Worm (Caenorhabditis elegans) whole organism, L1 larva: ENCODE data around the gene T11F9.10.

ENCODE experiments used
- C16A3.4 ChIP-seq: fragments of 150-350 bp; optimal IDR thresholded peaks from 2 replicates; lab custom pipeline; 2014; ENCODE audit warnings: missing biosample characterization, missing genetic modification characterization
- aha-1 ChIP-seq: fragments of 150-350 bp; optimal IDR thresholded peaks from 2 replicates; lab custom pipeline; 2014; ENCODE audit warnings: missing biosample characterization, missing genetic modification characterization
- alr-1 ChIP-seq: fragments of 200-800 bp; sonication (Bioruptor generic); optimal IDR thresholded peaks from 2 replicates; lab custom pipeline; 2018; ENCODE audit warnings: borderline replicate concordance, mild to moderate bottlenecking, missing genetic modification characterization, missing compliant biosample characterization
- blmp-1 ChIP-seq: fragments of 150-350 bp; optimal IDR thresholded peaks from 2 replicates; lab custom pipeline; 2014; ENCODE audit warnings: missing biosample characterization, missing genetic modification characterization
- ceh-82 ChIP-seq, 3 experiments: fragments of 150-350 bp in 1 of 3; sonication (generic microtip) in 2 of 3; optimal IDR thresholded peaks; 2 replicates each; lab custom pipeline; 2014 to 2017; ENCODE audit warnings: missing biosample characterization in 3 of 3, missing genetic modification characterization in 3 of 3
- ceh-88 ChIP-seq: fragments of 200-800 bp; sonication (Bioruptor generic); IDR thresholded peaks from 2 replicates; pipeline ENCODE4 v1.3.6; 2022; ENCODE audit warnings: missing genetic modification characterization, missing compliant biosample characterization
- ces-1 ChIP-seq: fragments of 150-350 bp; optimal IDR thresholded peaks from 2 replicates; lab custom pipeline; 2014; ENCODE audit warnings: missing biosample characterization, missing genetic modification reagents, missing genetic modification characterization
- dpl-1 ChIP-seq, 3 experiments: fragments of 150-350 bp in 2 of 3; sonication (generic microtip) in 1 of 3; optimal IDR thresholded peaks; 2 replicates each; lab custom pipeline; 2014 to 2017; ENCODE audit warnings: missing biosample characterization in 3 of 3, missing genetic modification characterization in 3 of 3, missing genetic modification reagents in 3 of 3
- dsc-1 ChIP-seq: sonication (generic microtip); optimal IDR thresholded peaks from 2 replicates; lab custom pipeline; 2016; ENCODE audit warnings: mild to moderate bottlenecking, missing genetic modification characterization, missing compliant biosample characterization
- efl-1 ChIP-seq, 4 experiments: fragments of 150-350 bp; optimal IDR thresholded peaks in 3 of 4; peaks in 1 of 4; 1 replicate in 1 of 4; 2 replicates in 3 of 4; lab custom pipeline; 2014; ENCODE audit warnings: missing biosample characterization in 2 of 4, missing genetic modification characterization in 2 of 4, missing genetic modification reagents in 2 of 4
- egl-27 ChIP-seq, 2 experiments: fragments of 150-350 bp in 1 of 2; sonication (generic microtip); optimal IDR thresholded peaks; 3 replicates each; lab custom pipeline; 2017 to 2018; ENCODE audit warnings: missing biosample characterization in 2 of 2, missing genetic modification characterization in 2 of 2, missing genetic modification reagents in 2 of 2
- elt-2 ChIP-seq: sonication (generic microtip); optimal IDR thresholded peaks from 2 replicates; lab custom pipeline; 2016; ENCODE audit warnings: missing genetic modification characterization, mild to moderate bottlenecking, inconsistent platforms, missing compliant biosample characterization, missing genetic modification reagents
- elt-3 ChIP-seq, 6 experiments: fragments of 150-350 bp in 1 of 6; sonication (generic microtip); optimal IDR thresholded peaks; 2 replicates each; lab custom pipeline; 2017 to 2018; ENCODE audit warnings: missing biosample characterization in 6 of 6, missing genetic modification characterization in 6 of 6, inconsistent platforms in 1 of 6
- fkh-10 ChIP-seq: sonication (generic microtip); optimal IDR thresholded peaks from 2 replicates; lab custom pipeline; 2017; ENCODE audit warnings: missing biosample characterization, missing genetic modification reagents, missing genetic modification characterization
- fkh-8 ChIP-seq: sonication (generic microtip); optimal IDR thresholded peaks from 2 replicates; lab custom pipeline; 2016; ENCODE audit warnings: mild to moderate bottlenecking, missing genetic modification characterization, missing compliant biosample characterization
- fos-1 ChIP-seq: fragments of 150-350 bp; optimal IDR thresholded peaks from 2 replicates; lab custom pipeline; 2014; ENCODE audit warnings: missing biosample characterization, missing genetic modification characterization
- grh-1 ChIP-seq: fragments of 200-800 bp; sonication (Bioruptor generic); IDR thresholded peaks from 2 replicates; pipeline ENCODE4 v1.3.6; 2022; ENCODE audit warnings: missing genetic modification reagents, missing genetic modification characterization, missing compliant biosample characterization
- hpl-2 ChIP-seq: fragments of 150-350 bp; optimal IDR thresholded peaks from 2 replicates; lab custom pipeline; 2014; ENCODE audit warnings: missing biosample characterization, missing genetic modification reagents, missing genetic modification characterization
- lin-13 ChIP-seq: fragments of 150-350 bp; optimal IDR thresholded peaks from 2 replicates; lab custom pipeline; 2014; ENCODE audit warnings: missing biosample characterization, missing genetic modification reagents, missing genetic modification characterization
- lin-14 ChIP-seq: fragments of 200-800 bp; sonication (Bioruptor generic); optimal IDR thresholded peaks from 2 replicates; lab custom pipeline; 2018; ENCODE audit warnings: mild to moderate bottlenecking, missing genetic modification characterization, moderate library complexity, missing compliant biosample characterization
- lin-15B ChIP-seq: fragments of 150-350 bp; sonication (generic microtip); optimal IDR thresholded peaks from 3 replicates; lab custom pipeline; 2014; ENCODE audit warnings: missing biosample characterization, missing genetic modification characterization
- lin-35 ChIP-seq, 2 experiments: fragments of 150-350 bp; optimal IDR thresholded peaks; 2 replicates each; lab custom pipeline; 2014; ENCODE audit warnings: missing biosample characterization in 2 of 2, missing genetic modification characterization in 2 of 2, missing genetic modification reagents in 2 of 2
- lsy-2 ChIP-seq, 2 experiments: fragments of 150-350 bp; optimal IDR thresholded peaks; 2 replicates each; lab custom pipeline; 2014; ENCODE audit warnings: missing biosample characterization in 2 of 2, missing genetic modification characterization in 2 of 2
- mab-9 ChIP-seq: fragments of 200-800 bp; sonication (Bioruptor generic); IDR thresholded peaks from 2 replicates; pipeline ENCODE4 v1.3.6; 2022; ENCODE audit warnings: missing genetic modification reagents, missing genetic modification characterization, missing compliant biosample characterization
- mdl-1 ChIP-seq, 2 experiments: fragments of 150-350 bp; optimal IDR thresholded peaks; 2 replicates each; lab custom pipeline; 2014 to 2017; ENCODE audit warnings: missing biosample characterization in 2 of 2, missing genetic modification characterization in 2 of 2, inconsistent platforms in 1 of 2
- mep-1 ChIP-seq: fragments of 150-350 bp; optimal IDR thresholded peaks from 2 replicates; lab custom pipeline; 2014; ENCODE audit warnings: missing biosample characterization, missing genetic modification characterization
- nhr-11 ChIP-seq: fragments of 150-350 bp; optimal IDR thresholded peaks from 2 replicates; lab custom pipeline; 2014; ENCODE audit warnings: missing biosample characterization, missing genetic modification characterization
- nhr-19 ChIP-seq: fragments of 200-800 bp; sonication (Bioruptor generic); conservative IDR thresholded peaks from 2 replicates; pipeline ENCODE4 v1.3.6; 2022; ENCODE audit warnings: missing genetic modification characterization, missing compliant biosample characterization
- nhr-20 ChIP-seq: sonication (generic microtip); optimal IDR thresholded peaks from 2 replicates; lab custom pipeline; 2016; ENCODE audit warnings: mild to moderate bottlenecking, missing genetic modification characterization, missing compliant biosample characterization
- nhr-237 ChIP-seq: fragments of 150-350 bp; optimal IDR thresholded peaks from 2 replicates; lab custom pipeline; 2014; ENCODE audit warnings: missing biosample characterization, missing genetic modification characterization
- nhr-28 ChIP-seq: fragments of 150-350 bp; optimal IDR thresholded peaks from 2 replicates; lab custom pipeline; 2014; ENCODE audit warnings: missing biosample characterization, missing genetic modification characterization
- nhr-47 ChIP-seq: sonication (generic microtip); optimal IDR thresholded peaks from 2 replicates; lab custom pipeline; 2016; ENCODE audit warnings: mild to moderate bottlenecking, missing genetic modification characterization, moderate library complexity, missing compliant biosample characterization
- nhr-71 ChIP-seq: sonication (generic microtip); optimal IDR thresholded peaks from 2 replicates; lab custom pipeline; 2016; ENCODE audit warnings: mild to moderate bottlenecking, missing genetic modification characterization, moderate library complexity, missing compliant biosample characterization
- nhr-77 ChIP-seq: fragments of 150-350 bp; optimal IDR thresholded peaks from 2 replicates; lab custom pipeline; 2014; ENCODE audit warnings: missing biosample characterization, missing genetic modification characterization
- nhr-85 ChIP-seq: sonication (generic microtip); peaks from one replicate; lab custom pipeline; 2016; ENCODE audit warnings: missing genetic modification characterization, inconsistent platforms, missing compliant biosample characterization
- nhr-90 ChIP-seq: sonication (generic microtip); optimal IDR thresholded peaks from 2 replicates; lab custom pipeline; 2016; ENCODE audit warnings: mild to moderate bottlenecking, missing genetic modification characterization, missing compliant biosample characterization; ENCODE audit not compliant: poor library complexity
- pag-3 ChIP-seq: sonication (generic microtip); optimal IDR thresholded peaks from 2 replicates; lab custom pipeline; 2017; ENCODE audit warnings: missing genetic modification characterization, mild to moderate bottlenecking, missing compliant biosample characterization, antibody characterized with exemption, borderline replicate concordance; ENCODE audit not compliant: insufficient read depth
- rnt-1 ChIP-seq: sonication (generic microtip); optimal IDR thresholded peaks from 2 replicates; lab custom pipeline; 2016; ENCODE audit warnings: mild to moderate bottlenecking, missing genetic modification characterization, moderate library complexity, missing compliant biosample characterization
- snu-23 ChIP-seq: sonication (generic microtip); optimal IDR thresholded peaks from 2 replicates; lab custom pipeline; 2016; ENCODE audit warnings: missing genetic modification characterization, missing compliant biosample characterization
- sox-4 ChIP-seq: sonication (generic microtip); optimal IDR thresholded peaks from 2 replicates; lab custom pipeline; 2016; ENCODE audit warnings: missing genetic modification characterization, missing compliant biosample characterization
- swsn-7 ChIP-seq: sonication (generic microtip); optimal IDR thresholded peaks from 2 replicates; lab custom pipeline; 2016; ENCODE audit warnings: missing genetic modification characterization, missing compliant biosample characterization
- tbx-2 ChIP-seq: sonication (generic microtip); optimal IDR thresholded peaks from 2 replicates; lab custom pipeline; 2016; ENCODE audit warnings: missing genetic modification characterization, missing compliant biosample characterization
- unc-130 ChIP-seq: fragments of 150-350 bp; optimal IDR thresholded peaks from 2 replicates; lab custom pipeline; 2017; ENCODE audit warnings: missing biosample characterization, missing genetic modification characterization, inconsistent platforms
- unc-62 ChIP-seq: fragments of 150-350 bp; optimal IDR thresholded peaks from 2 replicates; lab custom pipeline; 2014; ENCODE audit warnings: missing biosample characterization, missing genetic modification reagents, missing genetic modification characterization
- unc-98 ChIP-seq: fragments of 200-800 bp; sonication (Bioruptor generic); IDR thresholded peaks from 2 replicates; pipeline ENCODE4 v1.3.6; 2022; ENCODE audit warnings: missing genetic modification characterization, missing compliant biosample characterization
- vab-15 ChIP-seq: sonication (generic microtip); optimal IDR thresholded peaks from 2 replicates; lab custom pipeline; 2017; ENCODE audit warnings: missing genotype, mild to moderate bottlenecking, missing genetic modification characterization, missing compliant biosample characterization
- xbp-1 ChIP-seq: sonication (generic microtip); optimal IDR thresholded peaks from 2 replicates; lab custom pipeline; 2016; ENCODE audit warnings: missing genetic modification characterization, missing compliant biosample characterization
- ztf-4 ChIP-seq: fragments of 150-350 bp; optimal IDR thresholded peaks from 2 replicates; lab custom pipeline; 2014; ENCODE audit warnings: missing biosample characterization, missing genetic modification characterization

The T11F9.10 gene

DNA sequence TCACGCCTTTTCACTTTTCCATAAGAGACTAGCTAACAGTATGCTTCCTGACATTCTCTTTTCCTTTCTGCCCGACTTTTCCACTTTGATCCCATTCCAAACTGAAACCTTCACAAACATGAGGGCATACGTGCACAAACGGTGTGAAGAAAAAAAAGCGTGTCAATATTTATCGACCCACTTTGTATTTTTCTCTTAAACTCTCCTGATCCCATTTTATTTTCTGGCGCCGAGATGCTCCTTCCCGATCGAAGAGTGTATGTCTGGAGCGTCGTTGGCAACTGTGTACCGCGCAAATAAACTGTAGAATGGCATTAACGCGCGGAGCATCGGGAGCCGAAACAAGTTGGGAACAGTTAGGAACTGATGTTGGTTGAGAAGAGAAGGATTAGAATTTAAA is 42.8 kb downstream of the T11F9.10 start (continued):
- peak in 1 of 2 experiments; percentile 21 for TF ChIP-seq lsy-2 (tag; optimal IDR thresholded peaks at IDR 0.05; lab: Kevin White, UChicago)
- peak; percentile 36 for TF ChIP-seq nhr-71 (tag; lab: Kevin White, UChicago)
- TF ChIP-seq sox-4 = no peak
- no peak for TF ChIP-seq unc-62 (GFP tag; lab: Kevin White, UChicago)
- no peak for TF ChIP-seq vab-15 (tag; lab: Kevin White, UChicago)
- no peak for TF ChIP-seq ztf-4 (tag; lab: Kevin White, UChicago)
- no peak for TF ChIP-seq elt-2 (tag; lab: Kevin White, UChicago)
- TF ChIP-seq nhr-11 (tag; lab: Kevin White, UChicago) = no peak
- peak; percentile 36 for TF ChIP-seq nhr-20 (tag; lab: Kevin White, UChicago)
- no peak for TF ChIP-seq aha-1 (tag; lab: Kevin White, UChicago)
- TF ChIP-seq lin-15B (tag; lab: Kevin White, UChicago) = no peak
- TF ChIP-seq blmp-1 (tag; lab: Kevin White, UChicago) = no peak
- TF ChIP-seq fkh-10 (GFP tag; lab: Kevin White, UChicago) = no peak
- no peak for TF ChIP-seq efl-1 (optimal IDR thresholded peaks at IDR 0.05; lab: Kevin White, UChicago)
- TF ChIP-seq efl-1 (GFP tag; optimal IDR thresholded peaks at IDR 0.05 in 1 of 2; lab: Kevin White, UChicago) = peak in 1 of 2 experiments; percentile 58
- TF ChIP-seq dsc-1 (tag; lab: Kevin White, UChicago) = no peak
- no peak for TF ChIP-seq unc-98
- no peak for TF ChIP-seq ces-1 (GFP tag; lab: Kevin White, UChicago)
- TF ChIP-seq grh-1 (GFP tag; lab: Robert Waterston, UW) = no peak

ce11 chrV:11531100-11531499 is 44.3 kb downstream of the T11F9.10 start:
- TF ChIP-seq nhr-20 (tag; lab: Kevin White, UChicago) (peak; percentile 90), nhr-77 (tag; lab: Kevin White, UChicago) (no peak), ceh-88 (peak; percentile 29; the same call in 1 of the 2 replicates), ztf-4 (tag; lab: Kevin White, UChicago) (no peak), fos-1 (tag; lab: Kevin White, UChicago) (peak; percentile 45), lin-35 (GFP tag; optimal IDR thresholded peaks at IDR 0.05; lab: Kevin White, UChicago) (peak in 1 of 2 experiments; percentile 72), dpl-1 (GFP tag; optimal IDR thresholded peaks at IDR 0.05; lab: Kevin White, UChicago) (peak in 2 of 3 experiments; percentile 22 to 36), nhr-11 (tag; lab: Kevin White, UChicago) (no peak), nhr-19 (GFP tag; lab: Robert Waterston, UW) (peak; percentile 41; the same call in 1 of the 2 replicates), lsy-2 (tag; optimal IDR thresholded peaks at IDR 0.05; lab: Kevin White, UChicago) (peak; percentile 56 to 84), unc-130 (tag; lab: Kevin White, UChicago) (peak; percentile 84), mdl-1 (tag; optimal IDR thresholded peaks at IDR 0.05; lab: Kevin White, UChicago) (peak in 1 of 2 experiments; percentile 69), nhr-90 (tag; lab: Kevin White, UChicago) (peak; percentile 76), snu-23 (GFP tag; lab: Kevin White, UChicago) (peak; percentile 83), C16A3.4 (peak; percentile 49), nhr-71 (tag; lab: Kevin White, UChicago) (peak; percentile 82), egl-27 (tag; optimal IDR thresholded peaks at IDR 0.05; lab: Kevin White, UChicago) (peak in 1 of 2 experiments; percentile 12), rnt-1 (tag; lab: Kevin White, UChicago) (peak; percentile 42), lin-15B (tag; lab: Kevin White, UChicago) (no peak), efl-1 (optimal IDR thresholded peaks at IDR 0.05; lab: Kevin White, UChicago) (peak; percentile 20 to 39), efl-1 (GFP tag; optimal IDR thresholded peaks at IDR 0.05 in 1 of 2; lab: Kevin White, UChicago) (peak in 1 of 2 experiments; percentile 6), swsn-7 (tag; lab: Kevin White, UChicago) (peak; percentile 31), ceh-82 (tag; optimal IDR thresholded peaks at IDR 0.05; lab: Kevin White, UChicago) (peak in 1 of 3 experiments; percentile 23), lin-13 (GFP tag; lab: Kevin White, UChicago) (peak; percentile 55), alr-1 (tag; lab: Kevin White, UChicago) (no peak), tbx-2 (tag; lab: Kevin White, UChicago) (peak; percentile 35), pag-3 (no peak), mep-1 (tag; lab: Kevin White, UChicago) (peak; percentile 85), lin-14 (GFP tag; lab: Kevin White, UChicago) (peak; percentile 94), nhr-85 (tag; lab: Kevin White, UChicago) (peak; percentile 100), nhr-28 (tag; lab: Kevin White, UChicago) (no peak), blmp-1 (tag; lab: Kevin White, UChicago) (peak; percentile 99), nhr-47 (peak; percentile 56), nhr-237 (tag; lab: Kevin White, UChicago) (no peak), hpl-2 (GFP tag; lab: Kevin White, UChicago) (no peak), dsc-1 (tag; lab: Kevin White, UChicago) (no peak), mab-9 (0 out of 2 replicates have a peak, but pooled peaks have one; percentile 23), xbp-1 (tag; lab: Kevin White, UChicago) (peak; percentile 8), fkh-8 (tag; lab: Kevin White, UChicago) (no peak), elt-3 (tag; optimal IDR thresholded peaks at IDR 0.05; lab: Kevin White, UChicago) (peak in 5 of 6 experiments; percentile 58 to 92 (median 89))
